Worm (Caenorhabditis elegans): ENCODE measurements around the gene F15B10.3.

The F15B10.3 gene

DNA sequence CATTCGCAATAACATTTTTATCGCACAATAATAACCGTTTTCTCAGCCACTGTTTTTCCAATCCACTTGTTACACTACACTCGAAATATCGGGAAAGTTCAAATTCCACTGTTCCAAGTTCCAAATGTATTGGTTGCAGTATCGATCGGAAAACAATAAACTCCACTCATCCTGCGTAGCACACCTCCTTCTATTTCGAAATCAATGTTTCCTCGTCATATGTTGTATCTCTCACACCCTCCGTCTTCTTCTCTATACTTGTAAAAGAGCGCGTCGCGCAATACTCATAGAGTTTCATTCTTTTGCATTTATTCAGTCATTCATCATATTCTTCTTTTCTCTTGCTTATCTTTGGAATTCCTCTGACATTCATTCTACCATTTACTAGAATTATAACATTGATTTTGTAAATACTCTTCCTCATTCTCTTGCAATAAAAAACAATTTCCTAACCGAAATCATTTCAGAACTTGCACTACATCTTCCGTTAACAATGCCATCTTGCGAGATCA is 1.2 kb upstream of the F15B10.3 start, which contains the start of gene sup-36 (continued):
- TF ChIP-seq lsy-2 (tag; optimal IDR thresholded peaks at IDR 0.05) (no peak), dve-1 (tag; optimal IDR thresholded peaks at IDR 0.05; ENCODE audit: insufficient read depth) (peak; percentile 33), snpc-1.2 (GFP tag; IDR thresholded peaks at IDR 0.05) (no peak), daf-16 (GFP tag; optimal IDR thresholded peaks at IDR 0.05) (no peak), daf-16 (tag; optimal IDR thresholded peaks at IDR 0.05) (peak; percentile 48), ceh-20 (GFP tag; IDR thresholded peaks at IDR 0.05) (no peak)

DNA sequence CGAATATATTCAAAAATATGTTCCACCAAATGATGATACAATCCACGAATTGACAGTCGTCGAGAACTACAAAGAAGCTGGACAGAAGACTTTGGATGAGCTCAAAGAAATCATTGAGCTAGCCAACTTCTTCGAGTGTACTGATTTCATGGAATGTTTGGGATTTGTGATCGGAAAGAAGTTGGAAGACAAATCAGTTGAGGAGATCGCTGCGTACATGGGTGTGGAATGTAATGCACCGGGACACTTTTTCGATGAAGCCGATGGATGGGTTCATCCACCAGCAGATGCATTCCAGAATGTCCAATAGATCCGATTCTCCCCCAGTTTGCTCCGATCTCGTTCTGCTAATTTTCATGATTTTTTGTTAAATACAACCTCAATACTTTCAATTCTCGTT is 1.1 kb downstream of the F15B10.3 start:
- TF ChIP-seq ztf-11 (tag; optimal IDR thresholded peaks at IDR 0.05) (no peak), mxl-2 (GFP tag; conservative IDR thresholded peaks at IDR 0.05) (no peak), nhr-102 (tag; optimal IDR thresholded peaks at IDR 0.05) (no peak), arid-1 (GFP tag; conservative IDR thresholded peaks at IDR 0.05) (no peak), mxl-3 (GFP tag; optimal IDR thresholded peaks at IDR 0.05) (no peak), ZK546.5 (tag; optimal IDR thresholded peaks at IDR 0.05) (no peak), dve-1 (tag; optimal IDR thresholded peaks at IDR 0.05; ENCODE audit: insufficient read depth) (peak; percentile 21), nhr-28 (tag; optimal IDR thresholded peaks at IDR 0.05) (no peak), T20F7.1 (GFP tag; optimal IDR thresholded peaks at IDR 0.05) (no peak), unc-62 (GFP tag; optimal IDR thresholded peaks at IDR 0.05 in 1 of 2) (peak in 1 of 2 experiments; percentile 55), unc-62 (tag; optimal IDR thresholded peaks at IDR 0.05) (no peak), hmg-1.1 (GFP tag; IDR thresholded peaks at IDR 0.05) (no peak)

DNA sequence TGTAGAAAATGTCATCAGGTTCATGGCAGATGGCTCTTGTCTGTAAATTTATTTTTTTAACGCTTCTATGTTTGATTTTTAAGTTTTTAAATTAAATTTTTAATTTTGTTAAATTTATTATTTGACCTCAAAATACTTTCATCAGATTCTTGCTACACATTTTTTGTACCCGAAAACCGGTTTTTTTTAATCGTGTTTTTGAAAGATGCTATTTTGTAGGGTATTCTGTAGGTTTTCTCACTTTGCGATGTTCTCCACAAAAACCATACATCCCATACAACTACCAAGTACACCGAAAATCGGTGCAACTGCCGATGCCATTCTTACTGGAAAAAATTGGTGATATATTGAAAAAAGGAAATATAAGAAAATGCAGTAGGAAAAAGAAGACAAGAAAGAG is 3.4 kb downstream of the F15B10.3 start, which contains the start of gene nstp-2:
nstp-2 (minus strand) TSS at position 326 of the 400 bp plus-strand sequence.
- no peak for TF ChIP-seq hmg-1.1 (GFP tag; IDR thresholded peaks at IDR 0.05)
- TF ChIP-seq gei-8 (GFP tag; optimal IDR thresholded peaks at IDR 0.05), result no peak
- no peak for TF ChIP-seq ZK337.2 (GFP tag; IDR thresholded peaks at IDR 0.05)
- TF ChIP-seq nhr-28 (tag; optimal IDR thresholded peaks at IDR 0.05), result peak; percentile 86
- no peak for TF ChIP-seq lin-39 (tag; optimal IDR thresholded peaks at IDR 0.05)
- no peak for TF ChIP-seq mxl-3 (GFP tag; optimal IDR thresholded peaks at IDR 0.05)

DNA sequence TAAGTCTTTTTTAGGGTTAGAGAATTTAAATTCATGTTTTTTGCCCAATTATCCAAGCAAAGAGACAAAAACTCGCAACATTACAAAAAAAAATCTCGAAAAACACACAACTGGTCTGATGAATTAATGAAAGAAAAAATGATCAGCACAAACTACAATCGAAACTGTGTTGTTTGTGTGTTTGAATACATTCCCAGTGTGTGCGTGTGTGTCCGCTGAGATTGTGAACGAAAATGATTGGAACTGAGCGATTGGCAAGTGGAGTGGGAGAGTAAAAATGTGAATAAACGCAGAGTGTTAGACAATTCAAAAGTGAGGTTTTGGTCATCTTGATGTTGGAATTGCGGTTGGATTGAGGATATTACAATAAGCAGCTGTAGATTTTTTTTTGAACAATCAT is 4.1 kb downstream of the F15B10.3 start:
- TF ChIP-seq egl-27 (tag; optimal IDR thresholded peaks at IDR 0.05) (no peak), Y105C5A.15 (GFP tag; IDR thresholded peaks at IDR 0.05) (no peak), snpc-4 (tag; optimal IDR thresholded peaks at IDR 0.05) (no peak), set-16 (GFP tag; IDR thresholded peaks at IDR 0.05) (no peak), nhr-28 (tag; optimal IDR thresholded peaks at IDR 0.05) (peak; percentile 99), ceh-32 (tag; optimal IDR thresholded peaks at IDR 0.05; ENCODE audit: poor library complexity) (no peak), hif-1 (tag; optimal IDR thresholded peaks at IDR 0.05) (no peak), mes-2 (tag; optimal IDR thresholded peaks at IDR 0.05; ENCODE audit: poor library complexity, severe bottlenecking) (peak; percentile 60), saeg-2 (GFP tag; IDR thresholded peaks at IDR 0.05) (no peak), R02D3.7 (tag; optimal IDR thresholded peaks at IDR 0.05) (no peak), daf-16 (GFP tag; optimal IDR thresholded peaks at IDR 0.05) (no peak), daf-16 (tag; optimal IDR thresholded peaks at IDR 0.05) (peak; percentile 39), F44E2.7 (GFP tag; IDR thresholded peaks at IDR 0.05) (no peak), F49E8.2 (tag; optimal IDR thresholded peaks at IDR 0.05; ENCODE audit: borderline replicate concordance) (no peak), ztf-11 (tag; optimal IDR thresholded peaks at IDR 0.05) (no peak), nhr-41 (GFP tag; IDR thresholded peaks at IDR 0.05) (no peak), ceh-44 (GFP tag; IDR thresholded peaks at IDR 0.05) (no peak), ZK337.2 (GFP tag; IDR thresholded peaks at IDR 0.05) (no peak), ZK546.5 (tag; optimal IDR thresholded peaks at IDR 0.05) (no peak), dve-1 (tag; optimal IDR thresholded peaks at IDR 0.05; ENCODE audit: insufficient read depth) (no peak), nhr-237 (tag; optimal IDR thresholded peaks at IDR 0.05) (no peak), hlh-11 (tag; optimal IDR thresholded peaks at IDR 0.05) (peak; percentile 6), pha-4 (GFP tag; IDR thresholded peaks at IDR 0.05) (no peak), pha-4 (tag; optimal IDR thresholded peaks at IDR 0.05) (no peak), hlh-30 (tag; optimal IDR thresholded peaks at IDR 0.05; ENCODE audit: insufficient read depth) (no peak)
